Fruit fly (Drosophila melanogaster) whole organism, embryonic: Measurements from ENCODE around the gene Fer3HCH.

Source experiments
- Bgb ChIP-seq: fragments of 200-800 bp; sonication (Bioruptor generic); IDR thresholded peaks from 2 replicates; pipeline ENCODE4 v1.3.6; 2022; ENCODE audit warnings: missing biosample characterization, missing genetic modification characterization; ENCODE audit not compliant: partially characterized antibody
- CG12104 ChIP-seq: fragments of 200-800 bp; sonication (Bioruptor generic); optimal IDR thresholded peaks from 3 replicates; lab custom pipeline; 2016; ENCODE audit warnings: missing biosample characterization, missing genetic modification characterization
- CG12236 ChIP-seq: fragments of 200-800 bp; sonication (Bioruptor generic); optimal IDR thresholded peaks from 2 replicates; lab custom pipeline; 2016; ENCODE audit warnings: missing biosample characterization, missing genetic modification characterization
- CG12299 ChIP-seq: fragments of 200-800 bp; sonication (Bioruptor generic); optimal IDR thresholded peaks from 2 replicates; lab custom pipeline; 2018; ENCODE audit warnings: missing biosample characterization, mild to moderate bottlenecking, missing genetic modification characterization
- CG12769 ChIP-seq: fragments of 200-800 bp; sonication (Bioruptor generic); optimal IDR thresholded peaks from 2 replicates; lab custom pipeline; 2019; ENCODE audit warnings: missing biosample characterization, mild to moderate bottlenecking, missing genetic modification characterization, moderate library complexity
- CG13123 ChIP-seq: fragments of 200-800 bp; sonication (Bioruptor generic); optimal IDR thresholded peaks from 2 replicates; lab custom pipeline; 2016; ENCODE audit warnings: missing biosample characterization, missing genetic modification characterization
- CG13296 ChIP-seq: fragments of 200-800 bp; sonication (Bioruptor generic); optimal IDR thresholded peaks from 3 replicates; lab custom pipeline; 2018; ENCODE audit warnings: missing biosample characterization, mild to moderate bottlenecking, missing genetic modification characterization
- CG15269 ChIP-seq: fragments of 200-800 bp; sonication (Bioruptor generic); optimal IDR thresholded peaks from 2 replicates; lab custom pipeline; 2018; ENCODE audit warnings: missing biosample characterization, mild to moderate bottlenecking, missing genetic modification characterization, moderate library complexity
- CG1529 ChIP-seq: fragments of 200-800 bp; sonication (Bioruptor generic); optimal IDR thresholded peaks from 3 replicates; lab custom pipeline; 2018; ENCODE audit warnings: missing biosample characterization, missing genetic modification characterization
- CG1603 ChIP-seq: fragments of 200-800 bp; sonication (Bioruptor generic); optimal IDR thresholded peaks from 2 replicates; lab custom pipeline; 2019; ENCODE audit warnings: missing biosample characterization, mild to moderate bottlenecking, missing genetic modification characterization, moderate library complexity
- CG17186 ChIP-seq: fragments of 200-800 bp; sonication (Bioruptor generic); optimal IDR thresholded peaks from 3 replicates; lab custom pipeline; 2017; ENCODE audit warnings: missing biosample characterization, missing genetic modification reagents, missing genetic modification characterization
- CG17912 ChIP-seq: fragments of 200-800 bp; sonication (Bioruptor generic); optimal IDR thresholded peaks from 2 replicates; lab custom pipeline; 2018; ENCODE audit warnings: missing biosample characterization, mild to moderate bottlenecking, missing genetic modification characterization
- CG30020 ChIP-seq: fragments of 200-800 bp; optimal IDR thresholded peaks from 2 replicates; lab custom pipeline; 2019; ENCODE audit warnings: missing biosample characterization, mild to moderate bottlenecking, missing genetic modification characterization, moderate library complexity
- CG3726 ChIP-seq: fragments of 200-800 bp; sonication (Bioruptor generic); IDR thresholded peaks from 3 replicates; pipeline ENCODE4, ENCODE4 v1.3.6; 2022; ENCODE audit warnings: missing biosample characterization, missing genetic modification characterization
- CG3847 ChIP-seq: fragments of 200-800 bp; sonication (Bioruptor generic); IDR thresholded peaks from 2 replicates; pipeline ENCODE4 v1.3.6; 2022; ENCODE audit warnings: missing biosample characterization, missing genetic modification characterization
- CG4424 ChIP-seq: fragments of 200-800 bp; sonication (Bioruptor generic); optimal IDR thresholded peaks from 3 replicates; lab custom pipeline; 2016; ENCODE audit warnings: missing biosample characterization, missing genetic modification characterization
- CG4617 ChIP-seq: fragments of 200-800 bp; sonication (Bioruptor generic); optimal IDR thresholded peaks from 3 replicates; lab custom pipeline; 2016; ENCODE audit warnings: missing biosample characterization, missing genetic modification characterization, borderline replicate concordance
- CG4854 ChIP-seq: fragments of 200-800 bp; sonication (Bioruptor generic); optimal IDR thresholded peaks from 2 replicates; lab custom pipeline; 2016; ENCODE audit warnings: missing biosample characterization, missing genetic modification characterization, inconsistent platforms
- CG5180 ChIP-seq: fragments of 200-800 bp; sonication (Bioruptor generic); optimal IDR thresholded peaks from 3 replicates; lab custom pipeline; 2017; ENCODE audit warnings: missing biosample characterization, missing genetic modification characterization, mild to moderate bottlenecking, moderate library complexity, missing genetic modification reagents
- CG6654 ChIP-seq: fragments of 200-800 bp; sonication (Bioruptor generic); optimal IDR thresholded peaks from 2 replicates; lab custom pipeline; 2017; ENCODE audit warnings: missing biosample characterization, mild to moderate bottlenecking, missing genetic modification characterization
- CG8924 ChIP-seq: fragments of 200-800 bp; optimal IDR thresholded peaks from 3 replicates; lab custom pipeline; 2019; ENCODE audit warnings: missing biosample characterization, mild to moderate bottlenecking, missing genetic modification characterization, moderate library complexity
- CG9817 ChIP-seq: fragments of 200-800 bp; sonication (Bioruptor generic); optimal IDR thresholded peaks from 2 replicates; lab custom pipeline; 2018; ENCODE audit warnings: missing biosample characterization, mild to moderate bottlenecking, missing genetic modification characterization, moderate library complexity
- CHES-1-like ChIP-seq: fragments of 200-800 bp; sonication (Bioruptor generic); optimal IDR thresholded peaks from 2 replicates; lab custom pipeline; 2016; ENCODE audit warnings: missing biosample characterization, missing genetic modification characterization
- Dll ChIP-seq: fragments of 200-800 bp; sonication (Bioruptor generic); IDR thresholded peaks from 4 replicates; pipeline ENCODE4 v1.3.6; 2022; ENCODE audit warnings: missing biosample characterization, missing genetic modification characterization; ENCODE audit not compliant: partially characterized antibody
- HHEX ChIP-seq: fragments of 200-800 bp; sonication (Bioruptor generic); optimal IDR thresholded peaks from 3 replicates; lab custom pipeline; 2017; ENCODE audit warnings: missing biosample characterization, mild to moderate bottlenecking, missing genetic modification characterization, missing genetic modification reagents
- Hey ChIP-seq: fragments of 200-800 bp; sonication (Bioruptor generic); optimal IDR thresholded peaks from 3 replicates; lab custom pipeline; 2018; ENCODE audit warnings: missing biosample characterization, mild to moderate bottlenecking, missing genetic modification characterization
- HmgZ ChIP-seq: fragments of 200-800 bp; sonication (Bioruptor generic); optimal IDR thresholded peaks from 2 replicates; lab custom pipeline; 2018; ENCODE audit warnings: missing biosample characterization, mild to moderate bottlenecking, missing genetic modification characterization
- Hr51 ChIP-seq, 2 experiments: fragments of 200-800 bp; sonication (Bioruptor generic); optimal IDR thresholded peaks; 2 replicates in 1 of 2; 3 replicates in 1 of 2; lab custom pipeline; 2016 to 2018; ENCODE audit warnings: missing biosample characterization in 2 of 2, missing genetic modification characterization in 2 of 2, mild to moderate bottlenecking in 1 of 2, moderate library complexity in 1 of 2
- Myb ChIP-seq: fragments of 200-800 bp; sonication (Bioruptor generic); optimal IDR thresholded peaks from 2 replicates; lab custom pipeline; 2016; ENCODE audit warnings: missing biosample characterization, missing genetic modification characterization
- PHDP ChIP-seq: fragments of 200-800 bp; sonication (Bioruptor generic); optimal IDR thresholded peaks from 3 replicates; lab custom pipeline; 2018; ENCODE audit warnings: missing biosample characterization, mild to moderate bottlenecking, missing genetic modification characterization, moderate library complexity
- Stat92E ChIP-seq, 3 experiments: fragments of >200 bp in 2 of 3; fragments of 200-800 bp in 1 of 3; sonication (Bioruptor generic) in 1 of 3; optimal IDR thresholded peaks; 2 replicates each; lab custom pipeline; 2017 to 2019; ENCODE audit warnings: missing biosample characterization in 3 of 3, missing genetic modification characterization in 3 of 3, mild to moderate bottlenecking in 1 of 3, moderate library complexity in 1 of 3
- ap ChIP-seq: fragments of 200-800 bp; sonication (Bioruptor generic); IDR thresholded peaks from 2 replicates; pipeline ENCODE4 v1.3.6; 2022; ENCODE audit warnings: missing biosample characterization, missing genetic modification characterization
- ash1 ChIP-seq: fragments of 200-800 bp; sonication (Bioruptor generic); optimal IDR thresholded peaks from 2 replicates; lab custom pipeline; 2018; ENCODE audit warnings: missing biosample characterization, mild to moderate bottlenecking, missing genetic modification characterization
- da ChIP-seq: fragments of 200-800 bp; sonication (Bioruptor generic); optimal IDR thresholded peaks from 2 replicates; lab custom pipeline; 2016; ENCODE audit warnings: missing biosample characterization, missing genetic modification characterization
- danr ChIP-seq: fragments of 200-800 bp; sonication (Bioruptor generic); IDR thresholded peaks from 2 replicates; pipeline ENCODE4 v1.3.6; 2022; ENCODE audit warnings: missing biosample characterization, missing genetic modification characterization
- dimm ChIP-seq: fragments of 200-800 bp; sonication (Bioruptor generic); IDR thresholded peaks from 2 replicates; pipeline ENCODE4 v1.3.6; 2022; ENCODE audit warnings: missing biosample characterization, missing genetic modification characterization
- esg ChIP-seq: fragments of 200-800 bp; sonication (Bioruptor generic); conservative IDR thresholded peaks from 2 replicates; pipeline ENCODE4 v1.3.6; 2022; ENCODE audit warnings: missing biosample characterization, missing genetic modification characterization
- eve ChIP-seq, 2 experiments: fragments of >200 bp; optimal IDR thresholded peaks; 2 replicates each; lab custom pipeline; 2017; ENCODE audit warnings: missing biosample characterization in 2 of 2, missing genetic modification characterization in 2 of 2
- gce ChIP-seq: fragments of 200-800 bp; sonication (Bioruptor generic); IDR thresholded peaks from 3 replicates; pipeline ENCODE4 v1.3.6; 2022; ENCODE audit warnings: missing biosample characterization, missing genetic modification characterization
- h ChIP-seq: fragments of >200 bp; optimal IDR thresholded peaks from 2 replicates; lab custom pipeline; 2017
- kah ChIP-seq: fragments of 200-800 bp; sonication (Bioruptor generic); optimal IDR thresholded peaks from 2 replicates; lab custom pipeline; 2018; ENCODE audit warnings: missing biosample characterization, mild to moderate bottlenecking, missing genetic modification characterization
- mam ChIP-seq: fragments of 200-800 bp; sonication (Bioruptor generic); optimal IDR thresholded peaks from 3 replicates; lab custom pipeline; 2016; ENCODE audit warnings: missing biosample characterization, missing genetic modification characterization
- mld ChIP-seq: fragments of 200-800 bp; sonication (Bioruptor generic); IDR thresholded peaks from 3 replicates; pipeline ENCODE4 v1.3.6; 2022; ENCODE audit warnings: missing biosample characterization, missing genetic modification characterization; ENCODE audit not compliant: partially characterized antibody
- nom ChIP-seq: fragments of 200-800 bp; sonication (Bioruptor generic); optimal IDR thresholded peaks from 2 replicates; lab custom pipeline; 2017; ENCODE audit warnings: missing biosample characterization, missing genetic modification characterization, mild to moderate bottlenecking, moderate library complexity, missing genetic modification reagents
- ro ChIP-seq: fragments of 200-800 bp; sonication (Bioruptor generic); IDR thresholded peaks from 2 replicates; pipeline ENCODE4 v1.3.6; 2022; ENCODE audit warnings: missing biosample characterization, missing genetic modification characterization
- seq ChIP-seq: fragments of 200-800 bp; sonication (Bioruptor generic); IDR thresholded peaks from 2 replicates; pipeline ENCODE4 v1.3.6; 2022; ENCODE audit warnings: missing biosample characterization, missing genetic modification characterization
- sna ChIP-seq: fragments of 200-800 bp; sonication (Bioruptor generic); IDR thresholded peaks from 2 replicates; pipeline ENCODE4 v1.3.6; 2022; ENCODE audit warnings: missing biosample characterization, missing genetic modification characterization; ENCODE audit not compliant: partially characterized antibody
- sr ChIP-seq: fragments of 200-800 bp; sonication (Bioruptor generic); IDR thresholded peaks from 3 replicates; pipeline ENCODE4 v1.3.6; 2022; ENCODE audit warnings: missing biosample characterization, missing genetic modification characterization
- sug ChIP-seq: fragments of 200-800 bp; optimal IDR thresholded peaks from 2 replicates; lab custom pipeline; 2019; ENCODE audit warnings: missing biosample characterization, mild to moderate bottlenecking, missing genetic modification characterization, moderate library complexity
- tio ChIP-seq: fragments of 200-800 bp; sonication (Bioruptor generic); optimal IDR thresholded peaks from 2 replicates; lab custom pipeline; 2017; ENCODE audit warnings: missing biosample characterization, missing genetic modification characterization, inconsistent platforms

Gene Fer3HCH

DNA sequence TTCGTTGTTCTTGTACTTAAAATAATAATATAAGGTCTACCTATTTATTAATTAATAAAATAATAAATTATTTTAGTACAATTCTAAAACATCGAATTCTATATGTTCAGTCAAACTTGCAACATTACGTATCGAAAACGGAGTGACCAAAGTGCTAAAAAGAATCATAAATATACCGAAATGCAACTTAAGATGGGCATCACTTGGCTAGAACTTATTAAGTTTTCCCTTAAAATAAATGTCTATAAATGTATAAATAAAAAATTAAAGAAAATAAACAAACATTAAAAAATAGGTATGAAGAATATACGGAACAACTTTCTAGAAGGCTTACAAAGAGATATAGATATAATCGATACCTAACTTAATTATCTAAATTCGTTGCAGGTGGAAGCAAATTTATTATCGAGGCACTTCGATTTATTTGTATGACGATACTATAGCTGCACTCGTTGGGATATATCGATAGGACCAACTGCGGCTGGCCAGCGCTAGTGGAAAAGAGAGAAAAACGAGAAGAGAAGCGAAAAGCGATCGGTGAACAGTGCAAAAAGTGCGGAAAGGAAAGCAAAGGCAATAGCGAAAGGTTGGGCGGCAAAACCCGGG, 17.2 kb downstream of the Fer3HCH start, which contains the start of gene lic (continued):
- TF ChIP-seq CG12299 (tag; lab: Kevin White, UChicago) = no peak
- TF ChIP-seq CG5180 (GFP tag; lab: Kevin White, UChicago) = no peak
- TF ChIP-seq da = no peak
- TF ChIP-seq Myb = no peak
- no peak for TF ChIP-seq CG12236
- no peak for TF ChIP-seq seq (GFP tag; lab: Robert Waterston, UW)
- no peak for TF ChIP-seq Hey
- TF ChIP-seq Dll (GFP tag; lab: Robert Waterston, UW) = peak; percentile 73
- no peak for TF ChIP-seq CG13296
- TF ChIP-seq danr (GFP tag; lab: Robert Waterston, UW) = no peak
- no peak for TF ChIP-seq CHES-1-like (GFP tag; lab: Kevin White, UChicago)
- no peak for TF ChIP-seq mam (GFP tag; lab: Kevin White, UChicago)
- no peak for TF ChIP-seq kah (GFP tag; lab: Kevin White, UChicago)
- no peak for TF ChIP-seq HmgZ (tag; lab: Kevin White, UChicago)
- no peak for TF ChIP-seq HHEX
- TF ChIP-seq sr (GFP tag; lab: Robert Waterston, UW) = no peak
- TF ChIP-seq Bgb = peak; percentile 85
- TF ChIP-seq CG6654 (GFP tag; lab: Kevin White, UChicago) = no peak
- no peak for TF ChIP-seq Hr51 (GFP tag; optimal IDR thresholded peaks at IDR 0.05; lab: Kevin White, UChicago)
- TF ChIP-seq CG15269 (tag; lab: Kevin White, UChicago) = no peak
- no peak for TF ChIP-seq CG12769 (tag; lab: Kevin White, UChicago)
- no peak for TF ChIP-seq esg (GFP tag; lab: Robert Waterston, UW)
- no peak for TF ChIP-seq ash1
- TF ChIP-seq CG4617 (GFP tag; lab: Kevin White, UChicago) = peak; percentile 7
- TF ChIP-seq CG4424 = no peak
- TF ChIP-seq CG4854 (GFP tag; lab: Kevin White, UChicago) = no peak
- TF ChIP-seq mld (GFP tag; lab: Robert Waterston, UW) = peak; percentile 81; the same call in 1 of the 3 replicates
- TF ChIP-seq CG3726 (GFP tag; lab: Robert Waterston, UW) = no peak
- no peak for TF ChIP-seq CG8924 (tag; lab: Kevin White, UChicago)
- no peak for TF ChIP-seq CG30020 (tag; lab: Kevin White, UChicago)
- TF ChIP-seq sug (tag; lab: Kevin White, UChicago) = no peak
- TF ChIP-seq Stat92E (GFP tag; optimal IDR thresholded peaks at IDR 0.05; lab: Kevin White, UChicago) = no peak
- TF ChIP-seq CG1529 (GFP tag; lab: Kevin White, UChicago) = no peak
- no peak for TF ChIP-seq h (lab: Kevin White, UChicago)
- no peak for TF ChIP-seq tio (GFP tag; lab: Kevin White, UChicago)
- TF ChIP-seq nom = no peak
- no peak for TF ChIP-seq CG9817
- TF ChIP-seq sna (GFP tag; lab: Robert Waterston, UW) = peak; percentile 61
- TF ChIP-seq CG13123 (GFP tag; lab: Kevin White, UChicago) = no peak
- TF ChIP-seq dimm (GFP tag; lab: Robert Waterston, UW) = no peak
- no peak for TF ChIP-seq eve (GFP tag; optimal IDR thresholded peaks at IDR 0.05; lab: Kevin White, UChicago)
- TF ChIP-seq CG1603 (tag; lab: Kevin White, UChicago) = peak; percentile 7
- no peak for TF ChIP-seq ro (GFP tag; lab: Robert Waterston, UW)
- TF ChIP-seq PHDP = no peak
- no peak for TF ChIP-seq gce
- no peak for TF ChIP-seq CG17186 (GFP tag; lab: Kevin White, UChicago)
- no peak for TF ChIP-seq ap
- no peak for TF ChIP-seq CG12104 (GFP tag; lab: Kevin White, UChicago)
- no peak for TF ChIP-seq CG3847
- TF ChIP-seq CG17912 (GFP tag; lab: Kevin White, UChicago) = no peak
